Fruit fly (Drosophila melanogaster) whole organism, larva: ENCODE results near the gene CG44005.

Experiments
- noc ChIP-seq: fragments of 200-800 bp; sonication (Bioruptor generic); optimal IDR thresholded peaks from 3 replicates; lab custom pipeline; 2019; ENCODE audit warnings: missing biosample characterization, mild to moderate bottlenecking, missing genetic modification characterization, moderate library complexity

Gene CG44005

dm6 chr3L:18083402-18083801 is 11.5 kb upstream of the CG44005 start:
- no peak for TF ChIP-seq noc (tag; lab: Kevin White, UChicago)

- no peak for TF ChIP-seq noc (tag; lab: Kevin White, UChicago)
These were observed 10.0 kb upstream of the CG44005 start for dm6 chr3L:18081957-18082356.

dm6 chr3L:18081494-18081893 is 9.6 kb upstream of the CG44005 start:
- TF ChIP-seq noc (tag; lab: Kevin White, UChicago) = no peak

- no peak for TF ChIP-seq noc (tag; lab: Kevin White, UChicago)
These were observed 7.9 kb upstream of the CG44005 start for dm6 chr3L:18079610-18080497.

DNA sequence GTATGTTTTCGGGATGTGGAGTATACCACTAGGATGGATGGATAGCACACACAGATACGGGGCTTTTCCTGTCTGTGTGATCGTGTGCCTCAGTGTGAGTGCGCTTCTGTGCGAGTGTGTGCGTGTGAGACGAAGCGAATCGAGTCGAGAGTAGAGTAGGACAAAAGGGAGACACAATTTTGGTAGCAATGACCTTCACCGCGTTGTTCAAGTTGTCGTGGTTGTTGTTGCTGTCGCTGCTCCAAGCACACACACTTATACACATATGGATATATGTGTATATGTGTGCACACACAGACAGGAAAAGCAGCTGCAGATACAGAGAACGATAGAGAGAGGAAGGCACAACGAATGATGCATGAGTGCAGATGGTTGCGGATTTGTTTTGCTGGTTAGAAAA is 7.2 kb upstream of the CG44005 start:
- no peak for TF ChIP-seq noc (tag; lab: Kevin White, UChicago)

DNA sequence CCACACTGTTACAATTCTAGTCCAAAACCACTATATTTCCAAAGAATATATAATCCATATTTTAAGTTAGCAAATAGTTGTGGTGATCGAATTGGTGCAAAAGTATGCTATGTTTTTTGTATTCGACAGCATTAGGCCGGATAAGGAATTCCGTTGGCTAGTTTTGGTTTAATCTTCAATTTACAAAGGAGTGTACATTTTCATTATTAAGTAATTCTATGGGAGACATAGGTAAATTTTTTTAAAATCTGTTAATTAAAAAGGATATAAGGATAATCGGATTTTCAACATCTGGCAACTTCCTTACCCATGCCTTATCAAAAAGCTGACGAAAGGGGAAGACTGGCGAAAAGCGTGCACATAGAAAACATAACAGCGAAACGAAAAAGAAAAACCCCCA is 6.7 kb upstream of the CG44005 start:
- no peak for TF ChIP-seq noc (tag; lab: Kevin White, UChicago)

- TF ChIP-seq noc (tag; lab: Kevin White, UChicago) = no peak
These were observed 5.9 kb upstream of the CG44005 start for dm6 chr3L:18077649-18078417.

DNA sequence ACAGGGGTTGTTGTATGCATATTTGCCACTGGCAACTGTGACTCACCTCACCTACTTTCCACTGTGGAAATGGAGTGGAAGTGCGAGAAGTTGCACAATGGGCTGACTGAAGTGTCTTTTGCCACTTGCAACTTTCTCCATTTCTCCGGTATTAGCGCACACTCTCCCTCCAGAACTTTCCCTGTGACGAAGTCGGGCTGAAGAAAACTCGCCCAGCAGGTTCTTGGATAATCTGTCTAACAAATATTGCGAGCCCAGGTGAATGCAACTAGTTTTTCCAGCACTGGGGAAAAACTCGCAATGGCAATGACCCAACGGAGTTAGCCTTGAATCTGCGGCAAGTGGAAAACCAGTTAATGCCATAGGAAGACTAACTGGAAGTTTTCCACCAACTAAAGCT is 4.7 kb upstream of the CG44005 start:
- TF ChIP-seq noc (tag; lab: Kevin White, UChicago) = no peak

DNA sequence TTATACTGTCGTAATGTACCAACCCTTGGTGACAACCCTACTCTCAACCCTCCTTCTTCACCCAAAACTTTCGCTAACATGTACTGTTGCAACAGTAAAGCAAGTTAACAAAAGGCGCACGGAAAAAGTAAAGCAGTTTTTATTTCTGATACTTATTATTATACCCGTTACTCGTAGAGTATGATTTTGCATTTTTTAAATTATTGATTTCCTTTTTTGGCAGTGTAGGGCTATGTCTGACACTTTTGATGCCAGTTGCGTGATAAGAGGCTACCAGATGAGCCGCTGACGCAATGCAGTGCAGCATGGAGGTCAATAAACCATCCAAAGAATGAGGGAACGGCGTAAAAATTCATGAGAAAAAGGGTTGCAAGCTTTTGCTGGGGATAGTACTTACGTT is 3.9 kb upstream of the CG44005 start:
- no peak for TF ChIP-seq noc (tag; lab: Kevin White, UChicago)

DNA sequence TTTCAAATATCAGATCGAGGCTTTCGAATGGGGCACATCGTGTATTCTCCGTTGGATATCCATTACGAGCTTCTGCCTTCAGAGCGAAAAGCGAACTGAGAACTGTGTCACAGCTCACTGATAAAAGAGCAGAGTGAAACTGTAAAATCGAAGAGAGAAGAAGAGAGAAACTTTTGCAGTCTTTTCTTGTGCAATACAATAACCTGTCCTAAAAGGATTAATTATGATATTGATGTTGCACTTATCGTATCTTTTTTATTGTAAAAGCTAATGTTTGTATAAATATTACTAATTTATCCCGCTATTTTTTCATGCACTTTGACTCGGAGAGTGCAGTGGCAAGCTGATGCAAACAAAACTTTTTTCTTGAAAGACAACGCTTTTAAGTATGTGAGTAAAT is 3.1 kb upstream of the CG44005 start:
- TF ChIP-seq noc (tag; lab: Kevin White, UChicago) = no peak

DNA sequence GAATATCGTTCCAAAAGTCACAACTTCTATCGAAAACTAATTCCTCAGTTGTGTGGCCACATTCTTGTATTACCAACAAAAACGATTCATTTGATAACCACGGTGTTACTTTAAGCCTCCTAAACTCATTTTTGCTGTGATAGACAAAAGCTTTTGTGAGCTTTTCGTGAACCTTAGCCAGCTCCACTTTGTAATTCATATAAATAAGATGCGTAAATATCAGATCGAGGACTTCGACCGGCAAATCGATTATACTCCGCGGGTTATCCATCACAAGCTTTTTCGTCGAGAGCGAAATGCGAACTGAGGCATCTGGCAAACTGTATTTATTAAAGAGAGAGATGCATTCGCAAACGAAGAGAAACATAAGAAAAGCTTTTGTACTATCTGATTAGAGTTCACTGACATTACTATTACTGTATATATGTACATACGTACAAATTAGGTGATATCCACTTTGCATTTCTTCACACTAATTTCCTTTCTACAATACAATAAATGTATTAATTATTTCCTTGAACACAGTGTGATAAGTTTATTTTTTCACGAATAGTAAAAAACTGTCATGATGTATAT is 1.7 kb upstream of the CG44005 start, which contains the start of gene CG44004:
Gene CG44004, minus strand, starts transcription at position 305 of the 576 bp plus-strand sequence.
- no peak for TF ChIP-seq noc (tag; lab: Kevin White, UChicago)

- TF ChIP-seq noc (tag; lab: Kevin White, UChicago) = no peak
These were observed 1.9 kb downstream of the CG44005 start, which contains the start of gene CG44006 for dm6 chr3L:18070050-18070449. TSS of gene CG44006 (minus strand) at chr3L:18070150.

dm6 chr3L:18064632-18065482 is 7.1 kb downstream of the CG44005 start, which contains the start of gene Eip75B:
TSS of gene Eip75B (minus strand) at chr3L:18064696.
- no peak for TF ChIP-seq noc (tag; lab: Kevin White, UChicago)

DNA sequence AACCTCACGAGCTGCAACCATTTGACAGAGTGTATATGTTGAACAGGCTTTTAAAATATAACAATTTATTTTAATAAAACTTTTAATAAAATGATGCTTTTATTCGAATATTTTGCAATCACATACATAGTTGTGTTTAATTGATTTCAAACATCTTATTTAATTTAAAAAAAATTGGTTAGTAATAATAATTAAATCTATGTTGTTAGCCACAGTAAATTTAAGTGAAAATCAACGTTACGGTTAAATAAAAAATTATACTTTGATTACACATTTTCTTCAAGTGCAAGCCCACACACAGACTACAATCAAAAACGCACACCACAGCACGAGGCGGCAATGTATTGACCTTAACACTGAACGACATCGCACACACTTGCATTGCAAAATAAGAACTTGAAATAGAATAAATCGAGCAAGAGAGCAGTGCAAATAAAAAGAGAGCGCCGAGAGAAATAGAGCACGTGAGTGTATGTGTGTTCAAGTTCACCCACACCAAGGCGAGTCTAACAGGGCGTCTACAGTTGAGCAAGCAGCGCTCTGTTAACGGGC is 8.9 kb downstream of the CG44005 start:
- TF ChIP-seq noc (tag; lab: Kevin White, UChicago) = no peak
